Fruit fly (Drosophila melanogaster): ENCODE measurements around the gene Klc.
A peak's percentile ranks its signal among the peaks of the same experiment; 100 is the strongest.

The Klc gene

dm6 chr3L:12754769-12755189, 4.9 kb upstream of the Klc start, which contains the start of the genes CG10973 and Vps13D (continued):
- TF ChIP-seq Meics (GFP tag; optimal IDR thresholded peaks at IDR 0.05) (no peak), danr (GFP tag; IDR thresholded peaks at IDR 0.05) (no peak), CG13296 (GFP tag; optimal IDR thresholded peaks at IDR 0.05) (no peak), CG8765 (GFP tag; IDR thresholded peaks at IDR 0.05) (no peak), Vsx1 (GFP tag; optimal IDR thresholded peaks at IDR 0.05) (no peak), tna (GFP tag; IDR thresholded peaks at IDR 0.05; ENCODE audit: partially characterized antibody) (peak; percentile 69), HLHmδ (GFP tag; optimal IDR thresholded peaks at IDR 0.05) (no peak), slp2 (GFP tag; optimal IDR thresholded peaks at IDR 0.05) (peak; percentile 12), CG7357 (GFP tag; IDR thresholded peaks at IDR 0.05) (no peak), scrt (GFP tag; optimal IDR thresholded peaks at IDR 0.05) (no peak), Mes4 (GFP tag; optimal IDR thresholded peaks at IDR 0.05) (no peak), CG10321 (GFP tag; IDR thresholded peaks at IDR 0.05) (no peak), CG7786 (GFP tag; optimal IDR thresholded peaks at IDR 0.05) (no peak), gt (GFP tag; IDR thresholded peaks at IDR 0.05) (no peak), Aef1 (GFP tag; IDR thresholded peaks at IDR 0.05) (no peak), CG6689 (GFP tag; IDR thresholded peaks at IDR 0.05) (no peak), Taf1 (GFP tag; IDR thresholded peaks at IDR 0.05) (no peak), kay (GFP tag; optimal IDR thresholded peaks at IDR 0.05) (peak; percentile 1), rib (GFP tag; IDR thresholded peaks at IDR 0.05) (no peak), CG10147 (GFP tag; optimal IDR thresholded peaks at IDR 0.05) (no peak), pros (GFP tag; optimal IDR thresholded peaks at IDR 0.05) (no peak), Fer1 (GFP tag; optimal IDR thresholded peaks at IDR 0.05) (no peak), corto (GFP tag; optimal IDR thresholded peaks at IDR 0.05) (no peak), CG1233 (GFP tag; optimal IDR thresholded peaks at IDR 0.05) (no peak), onecut (GFP tag; IDR thresholded peaks at IDR 0.05) (no peak), CG10267 (tag; optimal IDR thresholded peaks at IDR 0.05) (no peak), B-H2 (GFP tag; optimal IDR thresholded peaks at IDR 0.05) (no peak), vfl (GFP tag; optimal IDR thresholded peaks at IDR 0.05) (peak; percentile 24), CG3995 (GFP tag; optimal IDR thresholded peaks at IDR 0.05) (peak; percentile 71), CG15269 (tag; optimal IDR thresholded peaks at IDR 0.05) (no peak), lilli (GFP tag; optimal IDR thresholded peaks at IDR 0.05) (no peak), her (GFP tag; optimal IDR thresholded peaks at IDR 0.05) (no peak), Six4 (GFP tag; optimal IDR thresholded peaks at IDR 0.05) (peak; percentile 32), klu (GFP tag; IDR thresholded peaks at IDR 0.05) (no peak), CG5245 (GFP tag; optimal IDR thresholded peaks at IDR 0.05) (no peak), sens (GFP tag) (no peak), CG18619 (GFP tag; optimal IDR thresholded peaks at IDR 0.05) (no peak), schlank (tag; optimal IDR thresholded peaks at IDR 0.05) (peak; percentile 69), CG12769 (tag; optimal IDR thresholded peaks at IDR 0.05) (no peak), repo (GFP tag; optimal IDR thresholded peaks at IDR 0.05) (no peak), run (tag; optimal IDR thresholded peaks at IDR 0.05) (peak; percentile 82), Side (GFP tag; optimal IDR thresholded peaks at IDR 0.05) (no peak), Dp (GFP tag; optimal IDR thresholded peaks at IDR 0.05) (peak; percentile 33), Nf-YA (GFP tag; IDR thresholded peaks at IDR 0.05) (no peak), CG12391 (tag; optimal IDR thresholded peaks at IDR 0.05) (no peak), Elba2 (GFP tag; optimal IDR thresholded peaks at IDR 0.05) (peak; percentile 5), sna (GFP tag; IDR thresholded peaks at IDR 0.05; ENCODE audit: partially characterized antibody) (peak; percentile 90), slou (GFP tag; optimal IDR thresholded peaks at IDR 0.05) (peak; percentile 57), cas (GFP tag; IDR thresholded peaks at IDR 0.05) (no peak), az2 (GFP tag; optimal IDR thresholded peaks at IDR 0.05) (no peak), so (GFP tag; IDR thresholded peaks at IDR 0.05) (no peak), CG4328 (GFP tag; optimal IDR thresholded peaks at IDR 0.05) (no peak), inv (GFP tag; IDR thresholded peaks at IDR 0.05; ENCODE audit: partially characterized antibody) (peak; percentile 89)
